Worm (Caenorhabditis elegans) whole organism, young adult: ENCODE results near the gene Y48A6B.9.

Experiments used
- B0019.2 ChIP-seq: fragments of 200-800 bp; sonication (Bioruptor generic); conservative IDR thresholded peaks from 2 replicates; pipeline ENCODE4 v1.3.6; 2022; ENCODE audit warnings: missing genetic modification reagents, missing genetic modification characterization, missing compliant biosample characterization
- B0035.1 ChIP-seq: sonication (generic microtip); optimal IDR thresholded peaks from 2 replicates; lab custom pipeline; 2016; ENCODE audit warnings: missing genetic modification characterization, mild to moderate bottlenecking, missing compliant biosample characterization, missing genotype, missing genetic modification reagents
- F49E8.2 ChIP-seq: sonication (generic microtip); optimal IDR thresholded peaks from 3 replicates; lab custom pipeline; 2017; ENCODE audit warnings: missing genetic modification characterization, mild to moderate bottlenecking, missing compliant biosample characterization, antibody characterized with exemption, moderate library complexity; ENCODE audit not compliant: insufficient read depth
- F57A8.1 ChIP-seq: fragments of 200-800 bp; sonication (Bioruptor generic); optimal IDR thresholded peaks from 2 replicates; lab custom pipeline; 2018; ENCODE audit warnings: mild to moderate bottlenecking, missing genetic modification characterization, moderate library complexity, missing compliant biosample characterization
- F57C9.4 ChIP-seq: sonication (generic microtip); optimal IDR thresholded peaks from 2 replicates; lab custom pipeline; 2017; ENCODE audit warnings: mild to moderate bottlenecking, missing genetic modification characterization, missing compliant biosample characterization
- K12H6.12 ChIP-seq: fragments of 200-800 bp; sonication (Bioruptor generic); optimal IDR thresholded peaks from 2 replicates; lab custom pipeline; 2018; ENCODE audit warnings: mild to moderate bottlenecking, missing genetic modification characterization, missing compliant biosample characterization
- T26A5.8 ChIP-seq: sonication (generic microtip); optimal IDR thresholded peaks from 2 replicates; lab custom pipeline; 2016; ENCODE audit warnings: missing genetic modification characterization, missing compliant biosample characterization
- Y79H2A.3 ChIP-seq: fragments of 200-800 bp; sonication (Bioruptor generic); conservative IDR thresholded peaks from 2 replicates; pipeline ENCODE4 v1.3.6; 2022; ENCODE audit warnings: missing genetic modification reagents, missing genetic modification characterization, missing compliant biosample characterization
- Y95B8A.8 ChIP-seq: fragments of 200-800 bp; sonication (Bioruptor generic); IDR thresholded peaks from 2 replicates; pipeline ENCODE4 v1.3.6; 2022; ENCODE audit warnings: missing genetic modification reagents, missing genetic modification characterization, missing compliant biosample characterization
- ZK185.1 ChIP-seq: sonication (generic microtip); optimal IDR thresholded peaks from 2 replicates; lab custom pipeline; 2016; ENCODE audit warnings: mild to moderate bottlenecking, missing genetic modification characterization, missing compliant biosample characterization; ENCODE audit not compliant: poor library complexity, severe bottlenecking
- akir-1 ChIP-seq: fragments of 200-800 bp; sonication (Bioruptor generic); optimal IDR thresholded peaks from 2 replicates; lab custom pipeline; 2018; ENCODE audit warnings: mild to moderate bottlenecking, missing genetic modification characterization, moderate library complexity, missing compliant biosample characterization
- aptf-3 ChIP-seq: fragments of 200-800 bp; sonication (Bioruptor generic); IDR thresholded peaks from 2 replicates; pipeline ENCODE4 v1.3.6; 2022; ENCODE audit warnings: missing genetic modification characterization, missing compliant biosample characterization
- athp-1 ChIP-seq: sonication (generic microtip); optimal IDR thresholded peaks from 2 replicates; lab custom pipeline; 2017; ENCODE audit warnings: mild to moderate bottlenecking, missing genetic modification characterization, missing compliant biosample characterization
- cebp-1 ChIP-seq, 2 experiments: fragments of 200-800 bp in 1 of 2; sonication (Bioruptor generic) in 1 of 2; sonication (generic microtip) in 1 of 2; IDR thresholded peaks in 1 of 2; optimal IDR thresholded peaks in 1 of 2; 2 replicates each; pipeline versions ENCODE4 v1.3.6 to Lab custom; 2017 to 2022; ENCODE audit warnings: missing compliant biosample characterization in 2 of 2, missing genetic modification characterization in 2 of 2, mild to moderate bottlenecking in 1 of 2, missing genetic modification reagents in 1 of 2, moderate library complexity in 1 of 2
- ceh-100 ChIP-seq: fragments of 200-800 bp; sonication (Bioruptor generic); IDR thresholded peaks from 2 replicates; pipeline ENCODE4 v1.3.6; 2022; ENCODE audit warnings: missing genetic modification reagents, missing genetic modification characterization, missing compliant biosample characterization
- ceh-27 ChIP-seq: fragments of 200-800 bp; sonication (Bioruptor generic); optimal IDR thresholded peaks from 2 replicates; lab custom pipeline; 2018; ENCODE audit warnings: mild to moderate bottlenecking, missing genetic modification characterization, moderate library complexity, missing compliant biosample characterization
- dox-1 ChIP-seq: fragments of 200-800 bp; sonication (Bioruptor generic); IDR thresholded peaks from 2 replicates; pipeline ENCODE4 v1.3.6; 2022; ENCODE audit warnings: missing genetic modification reagents, missing genetic modification characterization, missing compliant biosample characterization
- dpl-1 ChIP-seq: fragments of 150-350 bp; optimal IDR thresholded peaks from 2 replicates; lab custom pipeline; 2014; ENCODE audit warnings: missing biosample characterization, missing genetic modification reagents, missing genetic modification characterization
- efl-1 ChIP-seq: fragments of 150-350 bp; optimal IDR thresholded peaks from 2 replicates; lab custom pipeline; 2014; ENCODE audit warnings: missing biosample characterization, missing genetic modification reagents, missing genetic modification characterization
- fkh-3 ChIP-seq: sonication (generic microtip); optimal IDR thresholded peaks from 2 replicates; lab custom pipeline; 2016; ENCODE audit warnings: mild to moderate bottlenecking, missing genetic modification characterization, missing compliant biosample characterization
- hmg-1.2 ChIP-seq: fragments of 200-800 bp; sonication (Bioruptor generic); IDR thresholded peaks from 2 replicates; pipeline ENCODE4 v1.3.6; 2022; ENCODE audit warnings: missing genetic modification reagents, missing genetic modification characterization, missing compliant biosample characterization
- hmg-20 ChIP-seq: fragments of 200-800 bp; sonication (Bioruptor generic); IDR thresholded peaks from 2 replicates; pipeline ENCODE4 v1.3.6; 2022; ENCODE audit warnings: missing genetic modification reagents, missing genetic modification characterization, missing compliant biosample characterization
- let-607 ChIP-seq, 2 experiments: fragments of 200-800 bp in 1 of 2; sonication (Bioruptor generic) in 1 of 2; sonication (generic microtip) in 1 of 2; optimal IDR thresholded peaks; 2 replicates each; lab custom pipeline; 2016 to 2018; ENCODE audit warnings: mild to moderate bottlenecking in 2 of 2, missing compliant biosample characterization in 2 of 2, missing genetic modification characterization in 2 of 2, moderate library complexity in 2 of 2, missing genotype in 1 of 2
- lin-35 ChIP-seq, 3 experiments: fragments of 150-350 bp in 2 of 3; sonication (generic microtip) in 1 of 3; optimal IDR thresholded peaks; 2 replicates each; lab custom pipeline; 2014 to 2018; ENCODE audit warnings: missing biosample characterization in 3 of 3, missing genetic modification characterization in 3 of 3, missing genetic modification reagents in 3 of 3
- lin-40 ChIP-seq: sonication (generic microtip); optimal IDR thresholded peaks from 2 replicates; lab custom pipeline; 2016; ENCODE audit warnings: missing genetic modification characterization, mild to moderate bottlenecking, missing compliant biosample characterization, missing genotype, missing genetic modification reagents
- lin-54 ChIP-seq: fragments of 200-800 bp; sonication (Bioruptor generic); optimal IDR thresholded peaks from 2 replicates; lab custom pipeline; 2018; ENCODE audit warnings: mild to moderate bottlenecking, missing genetic modification characterization, missing compliant biosample characterization
- lsl-1 ChIP-seq: fragments of 200-800 bp; sonication (Bioruptor generic); optimal IDR thresholded peaks from 2 replicates; lab custom pipeline; 2018; ENCODE audit warnings: mild to moderate bottlenecking, missing genetic modification characterization, moderate library complexity, missing compliant biosample characterization
- madf-10 ChIP-seq: sonication (generic microtip); optimal IDR thresholded peaks from 2 replicates; lab custom pipeline; 2016; ENCODE audit warnings: mild to moderate bottlenecking, missing genetic modification characterization, missing compliant biosample characterization
- mcd-1 ChIP-seq: fragments of 200-800 bp; sonication (Bioruptor generic); IDR thresholded peaks from 2 replicates; pipeline ENCODE4 v1.3.6; 2022; ENCODE audit warnings: missing genetic modification reagents, missing genetic modification characterization, missing compliant biosample characterization
- nfyb-1 ChIP-seq: fragments of 200-800 bp; sonication (Bioruptor generic); IDR thresholded peaks from 2 replicates; pipeline ENCODE4 v1.3.6; 2022; ENCODE audit warnings: missing genetic modification reagents, missing genetic modification characterization, missing compliant biosample characterization
- nhr-80 ChIP-seq: sonication (generic microtip); optimal IDR thresholded peaks from 2 replicates; lab custom pipeline; 2016; ENCODE audit warnings: missing genetic modification characterization, missing compliant biosample characterization
- nhr-90 ChIP-seq: sonication (generic microtip); optimal IDR thresholded peaks from 2 replicates; lab custom pipeline; 2016; ENCODE audit warnings: missing genotype, mild to moderate bottlenecking, missing genetic modification characterization, missing compliant biosample characterization
- repo-1 ChIP-seq: sonication (generic microtip); optimal IDR thresholded peaks from 2 replicates; lab custom pipeline; 2017; ENCODE audit warnings: mild to moderate bottlenecking, missing genetic modification characterization, missing compliant biosample characterization
- rpc-1 ChIP-seq, 2 experiments: fragments of 150-350 bp in 1 of 2; sonication (generic microtip) in 1 of 2; optimal IDR thresholded peaks; 2 replicates each; lab custom pipeline; 2014 to 2018; ENCODE audit warnings: missing biosample characterization in 1 of 2, missing genetic modification characterization in 1 of 2, missing genetic modification reagents in 1 of 2, missing genotype in 1 of 2
- snpc-1.1 ChIP-seq: sonication (generic microtip); optimal IDR thresholded peaks from 2 replicates; lab custom pipeline; 2017; ENCODE audit warnings: missing genetic modification characterization, mild to moderate bottlenecking, missing compliant biosample characterization, antibody characterized with exemption, moderate library complexity, missing genotype, missing genetic modification reagents; ENCODE audit not compliant: insufficient read depth
- sptf-2 ChIP-seq: fragments of 200-800 bp; sonication (Bioruptor generic); optimal IDR thresholded peaks from 2 replicates; lab custom pipeline; 2018; ENCODE audit warnings: mild to moderate bottlenecking, missing genetic modification characterization, missing compliant biosample characterization
- tbx-9 ChIP-seq: sonication (generic microtip); optimal IDR thresholded peaks from 2 replicates; lab custom pipeline; 2016; ENCODE audit warnings: borderline replicate concordance, missing genetic modification characterization, inconsistent platforms, missing compliant biosample characterization
- unc-62 ChIP-seq: fragments of 150-350 bp; optimal IDR thresholded peaks from 2 replicates; lab custom pipeline; 2014; ENCODE audit warnings: missing biosample characterization, missing genetic modification reagents, missing genetic modification characterization
- xnd-1 ChIP-seq: sonication (generic microtip); optimal IDR thresholded peaks from 2 replicates; lab custom pipeline; 2016; ENCODE audit warnings: missing genotype, missing genetic modification reagents, missing genetic modification characterization, missing compliant biosample characterization
- zfh-2 ChIP-seq: fragments of 200-800 bp; sonication (Bioruptor generic); conservative IDR thresholded peaks from 2 replicates; pipeline ENCODE4 v1.3.6; 2022; ENCODE audit warnings: missing genetic modification reagents, missing genetic modification characterization, missing compliant biosample characterization
- zim-3 ChIP-seq: sonication (generic microtip); optimal IDR thresholded peaks from 2 replicates; lab custom pipeline; 2017; ENCODE audit warnings: mild to moderate bottlenecking, missing genetic modification characterization, moderate library complexity, missing compliant biosample characterization
- ztf-22 ChIP-seq: fragments of 200-800 bp; sonication (Bioruptor generic); optimal IDR thresholded peaks from 2 replicates; lab custom pipeline; 2018; ENCODE audit warnings: mild to moderate bottlenecking, missing genetic modification characterization, moderate library complexity, missing compliant biosample characterization
- ztf-25 ChIP-seq: fragments of 200-800 bp; sonication (Bioruptor generic); IDR thresholded peaks from 2 replicates; pipeline ENCODE4 v1.3.6; 2022; ENCODE audit warnings: missing genetic modification reagents, missing genetic modification characterization, missing compliant biosample characterization
- ztf-26 ChIP-seq: sonication (generic microtip); optimal IDR thresholded peaks from 2 replicates; lab custom pipeline; 2017; ENCODE audit warnings: missing genetic modification characterization, missing compliant biosample characterization
- ztf-28 ChIP-seq: fragments of 200-800 bp; sonication (Bioruptor generic); IDR thresholded peaks from 2 replicates; pipeline ENCODE4 v1.3.6; 2022; ENCODE audit warnings: missing genetic modification reagents, missing genetic modification characterization, missing compliant biosample characterization

Gene Y48A6B.9

DNA sequence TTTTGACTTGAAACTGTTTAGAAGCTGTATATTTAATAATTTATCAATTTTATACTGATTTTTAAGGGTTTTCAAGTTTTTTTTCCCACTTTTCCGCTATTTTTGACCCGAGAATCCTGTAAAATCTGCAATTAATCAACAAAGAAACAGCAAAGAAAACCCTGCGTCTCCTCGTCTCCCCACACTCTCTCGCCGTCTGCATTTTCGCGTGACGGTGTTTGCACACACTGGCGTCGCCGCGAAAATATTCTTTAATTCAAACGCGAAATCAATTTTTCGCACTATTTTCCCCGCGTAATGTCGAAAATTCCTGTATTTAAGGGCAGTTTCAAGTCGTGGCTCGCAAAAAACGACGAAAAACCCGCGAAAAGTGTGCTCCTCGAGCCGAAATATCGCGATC lies 30.3 kb downstream of the Y48A6B.9 start, which contains the start of gene rsa-2 (continued):
- TF ChIP-seq T26A5.8 = no peak
- no peak for TF ChIP-seq hmg-20 (GFP tag; lab: Robert Waterston, UW)
- TF ChIP-seq ZK185.1 (tag; lab: Kevin White, UChicago) = no peak
- no peak for TF ChIP-seq aptf-3
- no peak for TF ChIP-seq sptf-2 (GFP tag; lab: Kevin White, UChicago)
- no peak for TF ChIP-seq nhr-80 (tag; lab: Kevin White, UChicago)
- peak; percentile 51; the same call in 1 of the 2 replicates for TF ChIP-seq ceh-100 (GFP tag; lab: Robert Waterston, UW)
- peak; percentile 91 for TF ChIP-seq efl-1
- TF ChIP-seq dpl-1 (GFP tag; lab: Kevin White, UChicago) = peak; percentile 77
- TF ChIP-seq cebp-1 (GFP tag; IDR thresholded peaks at IDR 0.05; lab: Robert Waterston, UW) = no peak
- peak; percentile 29 for TF ChIP-seq cebp-1 (tag; optimal IDR thresholded peaks at IDR 0.05; lab: Kevin White, UChicago)
- peak in 1 of 3 experiments; percentile 79 for TF ChIP-seq lin-35 (GFP tag; optimal IDR thresholded peaks at IDR 0.05; lab: Kevin White, UChicago)
- peak; percentile 73 for TF ChIP-seq xnd-1
- TF ChIP-seq F57A8.1 (GFP tag; lab: Kevin White, UChicago) = no peak
- no peak for TF ChIP-seq akir-1 (GFP tag; lab: Kevin White, UChicago)
- TF ChIP-seq K12H6.12 (tag; lab: Kevin White, UChicago) = no peak
- TF ChIP-seq repo-1 (tag; lab: Kevin White, UChicago) = no peak
- TF ChIP-seq F57C9.4 (tag; lab: Kevin White, UChicago) = no peak
- peak; percentile 39 for TF ChIP-seq snpc-1.1
- no peak for TF ChIP-seq madf-10 (tag; lab: Kevin White, UChicago)
- TF ChIP-seq dox-1 (GFP tag; lab: Robert Waterston, UW) = peak; percentile 76
- no peak for TF ChIP-seq unc-62 (GFP tag; lab: Kevin White, UChicago)
- TF ChIP-seq Y95B8A.8 (GFP tag; lab: Robert Waterston, UW) = 0 out of 2 replicates have a peak, but pooled peaks have one; percentile 33

DNA sequence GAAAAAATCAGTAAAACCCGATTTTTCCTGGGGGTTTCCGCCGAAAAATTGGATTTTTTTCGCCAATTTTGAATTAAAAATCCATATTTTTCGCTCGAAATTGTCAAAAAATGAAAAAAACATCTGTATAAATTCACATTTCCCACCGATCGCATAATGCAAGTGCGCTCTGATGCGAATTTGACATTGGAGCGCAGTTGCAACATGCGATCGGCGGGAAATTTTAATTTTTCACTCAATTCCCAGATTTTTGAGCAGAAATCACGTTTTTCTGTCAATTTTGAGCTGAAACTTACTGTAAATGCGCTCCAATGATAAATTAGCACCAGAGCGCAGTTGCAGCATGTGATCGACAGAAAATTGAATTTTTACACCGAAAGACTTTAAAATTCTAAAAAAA lies 31.6 kb downstream of the Y48A6B.9 start:
- TF ChIP-seq ztf-26 (tag; lab: Kevin White, UChicago) (no peak), F49E8.2 (tag; lab: Kevin White, UChicago) (peak; percentile 2), mcd-1 (GFP tag; lab: Robert Waterston, UW) (peak; percentile 73), B0019.2 (GFP tag; lab: Robert Waterston, UW) (no peak), ceh-27 (GFP tag; lab: Kevin White, UChicago) (no peak), let-607 (tag; optimal IDR thresholded peaks at IDR 0.05; lab: Kevin White, UChicago) (no peak), nfyb-1 (GFP tag; lab: Robert Waterston, UW) (no peak), lin-54 (GFP tag; lab: Kevin White, UChicago) (peak; percentile 27), xnd-1 (peak; percentile 21), zfh-2 (GFP tag; lab: Robert Waterston, UW) (no peak), lsl-1 (GFP tag; lab: Kevin White, UChicago) (peak; percentile 0), athp-1 (tag; lab: Kevin White, UChicago) (no peak)

DNA sequence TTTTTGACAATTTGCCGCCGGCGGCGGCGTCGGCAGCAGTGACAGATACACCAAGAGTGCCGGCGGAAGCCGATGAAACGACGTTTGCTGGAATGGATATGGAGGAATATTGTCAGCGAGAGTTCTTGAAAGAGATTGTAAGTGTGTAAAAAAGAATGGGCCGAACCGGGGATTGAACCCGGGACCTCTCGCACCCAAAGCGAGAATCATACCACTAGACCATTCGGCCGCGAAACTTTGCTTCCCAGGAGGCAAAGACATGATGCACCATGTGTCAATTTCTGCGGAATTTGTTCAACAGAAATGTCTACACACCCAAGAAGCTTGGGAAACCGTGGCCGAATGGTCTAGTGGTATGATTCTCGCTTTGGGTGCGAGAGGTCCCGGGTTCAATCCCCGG lies 33.7 kb downstream of the Y48A6B.9 start:
- no peak for TF ChIP-seq tbx-9
- peak; percentile 94 for TF ChIP-seq lin-40 (tag; lab: Kevin White, UChicago)
- peak; percentile 66 for TF ChIP-seq B0035.1 (tag; lab: Kevin White, UChicago)
- TF ChIP-seq fkh-3 (tag; lab: Kevin White, UChicago) = no peak
- 0 out of 2 replicates have a peak, but pooled peaks have one; percentile 65 for TF ChIP-seq ztf-25 (GFP tag; lab: Robert Waterston, UW)
- TF ChIP-seq B0019.2 (GFP tag; lab: Robert Waterston, UW) = no peak
- TF ChIP-seq efl-1 = peak; percentile 30
- TF ChIP-seq nhr-90 = peak; percentile 71
- 0 out of 2 replicates have a peak, but pooled peaks have one; percentile 13 for TF ChIP-seq Y79H2A.3
- peak; percentile 82 for TF ChIP-seq zim-3 (tag; lab: Kevin White, UChicago)
- TF ChIP-seq hmg-1.2 (GFP tag; lab: Robert Waterston, UW) = peak; percentile 91
- no peak for TF ChIP-seq ztf-22 (GFP tag; lab: Kevin White, UChicago)
- peak; percentile 76 for TF ChIP-seq rpc-1 (optimal IDR thresholded peaks at IDR 0.05; lab: Kevin White, UChicago)
- peak; percentile 80 for TF ChIP-seq rpc-1 (tag; optimal IDR thresholded peaks at IDR 0.05; lab: Kevin White, UChicago)
- 0 out of 2 replicates have a peak, but pooled peaks have one; percentile 20 for TF ChIP-seq ztf-28 (GFP tag; lab: Robert Waterston, UW)
